Worm (Caenorhabditis elegans) whole organism, L4/young adult: ENCODE measurements around the gene Y48C3A.5.

Experiments used
- W03F9.2 ChIP-seq: fragments of 150-350 bp; optimal IDR thresholded peaks from 2 replicates; lab custom pipeline; 2014; ENCODE audit warnings: missing biosample characterization, missing genetic modification characterization
- dao-5 ChIP-seq: sonication (generic microtip); optimal IDR thresholded peaks from 2 replicates; lab custom pipeline; 2016; ENCODE audit warnings: missing genotype, missing genetic modification characterization, moderate library complexity, missing compliant biosample characterization
- him-1 ChIP-seq: sonication (generic microtip); optimal IDR thresholded peaks from 2 replicates; lab custom pipeline; 2016; ENCODE audit warnings: missing genotype, missing genetic modification reagents, missing genetic modification characterization, missing compliant biosample characterization

Y48C3A.5 gene

DNA sequence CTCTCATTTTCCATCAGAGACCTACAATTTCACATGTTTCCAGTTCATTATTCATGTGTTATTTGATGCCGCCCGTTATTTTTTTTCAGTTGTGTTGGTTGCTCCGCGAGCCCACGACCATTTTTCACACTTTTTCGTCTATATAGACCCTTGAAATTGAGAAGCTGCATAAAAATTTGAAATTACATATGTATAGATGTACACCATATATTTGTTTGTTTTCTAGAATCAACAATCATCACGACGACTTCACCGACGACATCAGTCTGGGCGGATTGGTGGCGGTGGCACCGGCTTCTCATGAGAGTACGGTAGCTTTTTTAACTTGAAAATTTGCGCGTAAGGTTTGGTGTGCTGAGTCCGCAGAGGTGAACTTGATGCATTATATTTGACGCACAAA lies at the start of gene Y48C3A.5:
Gene Y48C3A.5 (plus strand): TSS at position 301 of the 400 bp plus-strand sequence.
- TF ChIP-seq dao-5 (tag; lab: Kevin White, UChicago), result no peak

DNA sequence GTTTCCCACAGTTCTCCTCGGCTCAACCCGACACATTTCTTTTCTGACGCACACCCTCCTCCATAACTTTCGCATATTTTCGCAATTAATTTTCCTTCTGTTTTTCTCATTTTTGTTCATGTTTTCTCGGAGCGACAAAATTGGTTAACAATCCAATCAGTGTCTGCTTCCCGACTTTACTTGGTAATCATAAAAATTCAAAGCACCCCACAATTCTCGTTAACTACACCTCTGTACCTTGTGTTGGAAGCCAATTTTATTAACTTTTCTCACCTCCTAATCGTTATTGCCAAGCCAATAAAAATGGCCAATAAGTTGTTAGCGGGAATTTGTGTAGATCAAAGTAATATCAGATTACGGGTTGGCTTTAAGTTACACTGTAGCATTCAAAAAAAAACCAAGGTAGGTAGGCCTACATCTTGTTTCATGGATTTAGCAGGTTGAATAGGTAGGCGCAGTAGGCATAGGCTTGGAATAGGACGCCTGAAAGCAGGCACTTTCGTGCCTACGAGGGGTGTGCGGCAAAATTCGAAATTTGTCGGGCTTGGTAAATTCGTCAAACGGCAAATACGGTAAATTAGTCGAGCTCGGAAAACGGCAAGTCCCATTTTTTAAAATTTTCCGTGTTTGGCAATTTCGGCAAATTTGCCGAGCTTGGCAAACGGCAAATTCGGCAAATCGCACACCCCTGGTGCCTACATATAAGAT lies 40.2 kb upstream of the Y48C3A.5 start:
- TF ChIP-seq W03F9.2 (tag; lab: Kevin White, UChicago), result no peak
- no peak for TF ChIP-seq him-1 (tag; lab: Kevin White, UChicago)
- TF ChIP-seq dao-5 (tag; lab: Kevin White, UChicago), result no peak

ce11 chrII:13233712-13234111 lies 37.2 kb upstream of the Y48C3A.5 start:
- TF ChIP-seq him-1 (tag; lab: Kevin White, UChicago), result no peak
- no peak for TF ChIP-seq dao-5 (tag; lab: Kevin White, UChicago)
- TF ChIP-seq W03F9.2 (tag; lab: Kevin White, UChicago), result no peak

- TF ChIP-seq dao-5 (tag; lab: Kevin White, UChicago) (no peak), him-1 (tag; lab: Kevin White, UChicago) (no peak), W03F9.2 (tag; lab: Kevin White, UChicago) (no peak)
Measured at ce11 chrII:13235289-13235688, 35.6 kb upstream of the Y48C3A.5 start, which contains the start of gene flp-16. Gene flp-16 (plus strand): TSS chrII:13235306.

DNA sequence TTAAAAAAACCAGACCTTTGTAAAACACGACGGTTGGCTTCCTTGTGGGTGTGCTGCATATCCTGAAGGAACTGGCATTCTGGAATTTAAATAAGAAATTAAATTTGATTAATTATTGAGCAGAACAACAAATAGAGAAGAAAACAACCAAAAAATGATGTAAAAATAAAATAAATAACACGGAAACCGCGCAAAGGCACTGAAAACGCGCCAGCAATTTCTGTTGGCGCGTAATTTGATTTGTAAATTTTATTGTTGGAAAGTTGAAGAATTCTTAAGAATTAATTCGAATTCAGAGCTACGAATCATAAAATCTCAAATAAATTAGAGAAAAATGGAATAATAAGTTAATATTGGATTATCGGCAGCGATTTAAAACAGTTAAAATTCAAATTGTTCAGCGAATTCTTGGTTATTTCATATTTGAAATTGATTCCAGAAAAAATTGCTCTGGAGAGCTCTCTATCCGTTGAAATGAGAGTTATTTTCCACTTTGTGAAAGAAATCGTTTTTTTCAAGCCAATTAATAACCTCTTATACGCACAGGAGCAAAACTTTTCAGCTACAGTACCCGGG lies 33.0 kb upstream of the Y48C3A.5 start, which contains the start of gene romo-1:
Gene romo-1 (minus strand): TSS at position 79 of the 576 bp plus-strand sequence.
- TF ChIP-seq him-1 (tag; lab: Kevin White, UChicago), result peak; percentile 3
- TF ChIP-seq dao-5 (tag; lab: Kevin White, UChicago), result no peak
- peak; percentile 84 for TF ChIP-seq W03F9.2 (tag; lab: Kevin White, UChicago)

ce11 chrII:13239593-13239992 lies 31.3 kb upstream of the Y48C3A.5 start:
- TF ChIP-seq him-1 (tag; lab: Kevin White, UChicago) (no peak), W03F9.2 (tag; lab: Kevin White, UChicago) (no peak), dao-5 (tag; lab: Kevin White, UChicago) (no peak)

ce11 chrII:13243021-13243420 lies 27.9 kb upstream of the Y48C3A.5 start, which contains the start of gene F15D4.4:
Gene F15D4.4 (minus strand): TSS chrII:13243121.
- TF ChIP-seq him-1 (tag; lab: Kevin White, UChicago) (no peak), W03F9.2 (tag; lab: Kevin White, UChicago) (no peak)

ce11 chrII:13245076-13245475 lies 25.8 kb upstream of the Y48C3A.5 start, which contains the start of gene F15D4.5:
Gene F15D4.5 (plus strand): TSS chrII:13245376.
- TF ChIP-seq dao-5 (tag; lab: Kevin White, UChicago) (no peak), him-1 (tag; lab: Kevin White, UChicago) (no peak)

DNA sequence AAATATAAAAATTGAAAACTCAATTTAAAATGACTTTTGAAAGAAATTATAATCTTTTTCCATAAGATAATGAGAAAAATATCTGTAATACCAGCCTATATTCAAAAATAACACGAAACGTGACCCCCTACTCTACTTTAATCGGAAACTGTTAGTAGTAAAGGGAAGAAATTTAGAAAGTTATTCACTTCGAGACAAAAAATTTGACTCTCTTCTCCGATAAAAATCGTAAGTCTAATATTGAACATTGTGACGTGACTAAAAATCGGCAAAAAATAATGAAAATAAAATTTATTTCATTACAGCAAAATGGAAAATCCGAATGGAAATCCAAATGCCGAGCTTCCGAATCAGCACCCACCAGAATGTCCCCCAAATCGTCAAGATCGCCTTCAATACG lies 22.0 kb upstream of the Y48C3A.5 start, which contains the start of gene F15D4.6:
Gene F15D4.6 (plus strand): TSS at position 301 of the 400 bp plus-strand sequence.
- TF ChIP-seq him-1 (tag; lab: Kevin White, UChicago) (no peak), dao-5 (tag; lab: Kevin White, UChicago) (no peak), W03F9.2 (tag; lab: Kevin White, UChicago) (no peak)

DNA sequence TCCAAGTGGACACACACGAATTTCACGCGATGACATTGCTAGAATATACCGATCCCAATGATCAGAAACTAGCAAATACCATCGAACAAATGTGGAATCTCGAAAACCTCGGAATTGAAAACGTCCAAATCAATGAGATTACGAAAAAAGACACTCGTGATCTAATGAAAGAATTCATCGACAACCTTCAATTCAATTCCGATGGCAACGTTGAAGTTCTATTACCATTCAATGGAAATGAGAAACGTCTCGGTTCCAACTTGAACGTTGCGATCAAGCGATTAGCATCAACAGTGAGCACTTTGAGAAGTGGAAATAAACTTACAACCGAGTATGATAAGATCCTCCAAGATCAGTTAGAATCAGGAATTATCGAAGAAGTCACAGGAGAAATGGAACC lies 15.6 kb upstream of the Y48C3A.5 start:
- TF ChIP-seq him-1 (tag; lab: Kevin White, UChicago) (no peak), W03F9.2 (tag; lab: Kevin White, UChicago) (no peak)

DNA sequence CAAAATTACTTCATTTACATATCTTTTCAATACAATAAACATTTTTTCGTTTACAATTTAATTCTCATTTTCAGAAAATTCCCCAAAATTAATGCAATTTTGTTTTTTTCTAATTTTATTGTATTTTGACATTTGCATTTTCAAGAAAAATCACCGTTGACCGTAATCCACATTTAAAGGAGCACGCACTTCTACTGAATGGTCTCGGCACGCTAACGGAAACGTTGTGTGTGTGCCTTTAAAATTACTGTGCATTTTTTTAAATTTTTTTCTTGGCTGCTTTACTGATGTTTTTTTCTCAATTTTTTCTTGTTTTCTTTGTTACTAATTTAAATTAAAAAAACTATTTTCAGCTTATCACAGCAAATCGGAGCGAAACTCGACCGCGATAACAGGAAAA lies 10.3 kb upstream of the Y48C3A.5 start:
- no peak for TF ChIP-seq him-1 (tag; lab: Kevin White, UChicago)
- TF ChIP-seq dao-5 (tag; lab: Kevin White, UChicago), result no peak
- TF ChIP-seq W03F9.2 (tag; lab: Kevin White, UChicago), result no peak

ce11 chrII:13267305-13267704 lies 3.6 kb upstream of the Y48C3A.5 start:
- no peak for TF ChIP-seq him-1 (tag; lab: Kevin White, UChicago)
- no peak for TF ChIP-seq W03F9.2 (tag; lab: Kevin White, UChicago)
- no peak for TF ChIP-seq dao-5 (tag; lab: Kevin White, UChicago)

DNA sequence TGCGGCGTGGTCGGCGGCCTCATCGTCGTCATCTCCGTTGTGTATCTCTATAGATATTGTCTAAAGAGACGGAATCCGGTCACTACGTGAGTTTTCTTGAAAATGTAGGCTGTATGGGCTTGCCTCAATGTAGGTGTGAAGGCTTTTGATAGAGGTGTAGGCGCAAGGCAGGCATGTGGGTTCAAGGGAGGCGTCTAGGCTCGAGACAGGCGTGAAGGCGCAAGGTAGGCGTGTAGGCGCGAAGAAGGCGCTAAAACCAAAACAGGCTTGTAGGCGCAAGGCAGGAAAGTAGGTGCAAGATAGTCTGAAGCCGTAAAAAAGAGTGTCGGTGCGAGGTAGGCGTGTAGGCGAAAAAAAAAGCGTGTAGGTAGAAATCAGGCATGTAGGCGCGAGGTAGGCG lies 7.3 kb downstream of the Y48C3A.5 start:
- TF ChIP-seq him-1 (tag; lab: Kevin White, UChicago), result no peak
- no peak for TF ChIP-seq W03F9.2 (tag; lab: Kevin White, UChicago)
- no peak for TF ChIP-seq dao-5 (tag; lab: Kevin White, UChicago)

ce11 chrII:13278716-13279115 lies 7.8 kb downstream of the Y48C3A.5 start:
- TF ChIP-seq dao-5 (tag; lab: Kevin White, UChicago) (no peak), him-1 (tag; lab: Kevin White, UChicago) (no peak), W03F9.2 (tag; lab: Kevin White, UChicago) (no peak)
